Worm (Caenorhabditis elegans): Measurements from ENCODE around the gene M01B2.10.
"Not testable (repeated sequence)": the region's sequence is repeated elsewhere in the genome, so short reads cannot be mapped to it uniquely, and the experiment has no call there.

The M01B2.10 gene

ce11 chrV:15238552-15238951 lies 23.7 kb downstream of the M01B2.10 start, which contains the start of gene srw-12:
Gene srw-12, minus strand, starts transcription at chrV:15238652.
- TF ChIP-seq flt-1 (GFP tag; IDR thresholded peaks at IDR 0.05) (no peak), tab-1 (GFP tag; IDR thresholded peaks at IDR 0.05) (no peak), cog-1 (tag; optimal IDR thresholded peaks at IDR 0.05) (no peak), ztf-29 (GFP tag; IDR thresholded peaks at IDR 0.05) (no peak), med-1 (GFP tag; optimal IDR thresholded peaks at IDR 0.05; ENCODE audit: insufficient read depth) (no peak), ztf-23 (GFP tag; IDR thresholded peaks at IDR 0.05) (no peak), klf-2 (GFP tag; conservative IDR thresholded peaks at IDR 0.05) (no peak), ref-1 (GFP tag; conservative IDR thresholded peaks at IDR 0.05) (no peak), T22C8.4 (GFP tag; IDR thresholded peaks at IDR 0.05) (no peak)

ce11 chrV:15235661-15236060 lies 26.6 kb downstream of the M01B2.10 start, which contains the start of gene nhr-164:
Gene nhr-164, minus strand, starts transcription at chrV:15235761.
- TF ChIP-seq klf-2 (GFP tag; conservative IDR thresholded peaks at IDR 0.05) (no peak), ref-1 (GFP tag; conservative IDR thresholded peaks at IDR 0.05) (no peak), ztf-29 (GFP tag; IDR thresholded peaks at IDR 0.05) (no peak), cog-1 (tag; optimal IDR thresholded peaks at IDR 0.05) (no peak), tab-1 (GFP tag; IDR thresholded peaks at IDR 0.05) (no peak), flt-1 (GFP tag; IDR thresholded peaks at IDR 0.05) (no peak), med-1 (GFP tag; optimal IDR thresholded peaks at IDR 0.05; ENCODE audit: insufficient read depth) (no peak), T22C8.4 (GFP tag; IDR thresholded peaks at IDR 0.05) (no peak), ztf-23 (GFP tag; IDR thresholded peaks at IDR 0.05) (no peak)

ce11 chrV:15232200-15232599 lies 30.0 kb downstream of the M01B2.10 start, which contains the start of gene srw-13:
Gene srw-13, plus strand, starts transcription at chrV:15232500.
- no peak for TF ChIP-seq cog-1 (tag; optimal IDR thresholded peaks at IDR 0.05)
- no peak for TF ChIP-seq ref-1 (GFP tag; conservative IDR thresholded peaks at IDR 0.05)
- no peak for TF ChIP-seq T22C8.4 (GFP tag; IDR thresholded peaks at IDR 0.05)
- TF ChIP-seq flt-1 (GFP tag; IDR thresholded peaks at IDR 0.05): no peak
- no peak for TF ChIP-seq tab-1 (GFP tag; IDR thresholded peaks at IDR 0.05)
- TF ChIP-seq ztf-29 (GFP tag; IDR thresholded peaks at IDR 0.05): no peak
- no peak for TF ChIP-seq ztf-23 (GFP tag; IDR thresholded peaks at IDR 0.05)
- no peak for TF ChIP-seq med-1 (GFP tag; optimal IDR thresholded peaks at IDR 0.05; ENCODE audit: insufficient read depth)
- no peak for TF ChIP-seq klf-2 (GFP tag; conservative IDR thresholded peaks at IDR 0.05)

ce11 chrV:15230243-15230642 lies 32.0 kb downstream of the M01B2.10 start, which contains the start of gene srw-15:
Gene srw-15, plus strand, starts transcription at chrV:15230543.
- no peak for TF ChIP-seq T22C8.4 (GFP tag; IDR thresholded peaks at IDR 0.05)
- TF ChIP-seq klf-2 (GFP tag; conservative IDR thresholded peaks at IDR 0.05): no peak
- no peak for TF ChIP-seq ztf-29 (GFP tag; IDR thresholded peaks at IDR 0.05)
- no peak for TF ChIP-seq tab-1 (GFP tag; IDR thresholded peaks at IDR 0.05)
- no peak for TF ChIP-seq med-1 (GFP tag; optimal IDR thresholded peaks at IDR 0.05; ENCODE audit: insufficient read depth)
- TF ChIP-seq ref-1 (GFP tag; conservative IDR thresholded peaks at IDR 0.05): no peak
- TF ChIP-seq cog-1 (tag; optimal IDR thresholded peaks at IDR 0.05): no peak
- no peak for TF ChIP-seq flt-1 (GFP tag; IDR thresholded peaks at IDR 0.05)
- TF ChIP-seq ztf-23 (GFP tag; IDR thresholded peaks at IDR 0.05): no peak

- TF ChIP-seq flt-1 (GFP tag; IDR thresholded peaks at IDR 0.05): no peak
Observed at ce11 chrV:15226206-15226605, 36.0 kb downstream of the M01B2.10 start.

- TF ChIP-seq flt-1 (GFP tag; IDR thresholded peaks at IDR 0.05) (no peak), ztf-23 (GFP tag; IDR thresholded peaks at IDR 0.05) (no peak), ref-1 (GFP tag; conservative IDR thresholded peaks at IDR 0.05) (no peak), klf-2 (GFP tag; conservative IDR thresholded peaks at IDR 0.05) (no peak), T22C8.4 (GFP tag; IDR thresholded peaks at IDR 0.05) (no peak), ztf-29 (GFP tag; IDR thresholded peaks at IDR 0.05) (no peak), cog-1 (tag; optimal IDR thresholded peaks at IDR 0.05) (no peak), tab-1 (GFP tag; IDR thresholded peaks at IDR 0.05) (no peak), med-1 (GFP tag; optimal IDR thresholded peaks at IDR 0.05; ENCODE audit: insufficient read depth) (no peak)
Observed at ce11 chrV:15225650-15226049, 36.6 kb downstream of the M01B2.10 start, which contains the start of gene srw-14. Gene srw-14, plus strand, starts transcription at chrV:15225950.

ce11 chrV:15223668-15224067 lies 38.6 kb downstream of the M01B2.10 start, which contains the start of gene srw-24:
Gene srw-24, plus strand, starts transcription at chrV:15223968.
- TF ChIP-seq ref-1 (GFP tag; conservative IDR thresholded peaks at IDR 0.05) (no peak), ztf-29 (GFP tag; IDR thresholded peaks at IDR 0.05) (no peak), med-1 (GFP tag; optimal IDR thresholded peaks at IDR 0.05; ENCODE audit: insufficient read depth) (no peak), T22C8.4 (GFP tag; IDR thresholded peaks at IDR 0.05) (no peak), cog-1 (tag; optimal IDR thresholded peaks at IDR 0.05) (no peak), ztf-23 (GFP tag; IDR thresholded peaks at IDR 0.05) (no peak), flt-1 (GFP tag; IDR thresholded peaks at IDR 0.05) (no peak), klf-2 (GFP tag; conservative IDR thresholded peaks at IDR 0.05) (no peak), tab-1 (GFP tag; IDR thresholded peaks at IDR 0.05) (no peak)

ce11 chrV:15221330-15221729 lies 40.9 kb downstream of the M01B2.10 start, which contains the start of gene irld-25:
Gene irld-25, plus strand, starts transcription at chrV:15221630.
- TF ChIP-seq ref-1 (GFP tag; conservative IDR thresholded peaks at IDR 0.05) (no peak), ztf-29 (GFP tag; IDR thresholded peaks at IDR 0.05) (no peak), tab-1 (GFP tag; IDR thresholded peaks at IDR 0.05) (no peak), cog-1 (tag; optimal IDR thresholded peaks at IDR 0.05) (no peak), ztf-23 (GFP tag; IDR thresholded peaks at IDR 0.05) (no peak), klf-2 (GFP tag; conservative IDR thresholded peaks at IDR 0.05) (no peak), med-1 (GFP tag; optimal IDR thresholded peaks at IDR 0.05; ENCODE audit: insufficient read depth) (no peak), T22C8.4 (GFP tag; IDR thresholded peaks at IDR 0.05) (no peak), flt-1 (GFP tag; IDR thresholded peaks at IDR 0.05) (no peak)

- TF ChIP-seq ztf-29 (GFP tag; IDR thresholded peaks at IDR 0.05): no peak
- TF ChIP-seq cog-1 (tag; optimal IDR thresholded peaks at IDR 0.05): no peak
- no peak for TF ChIP-seq ref-1 (GFP tag; conservative IDR thresholded peaks at IDR 0.05)
- no peak for TF ChIP-seq tab-1 (GFP tag; IDR thresholded peaks at IDR 0.05)
- TF ChIP-seq klf-2 (GFP tag; conservative IDR thresholded peaks at IDR 0.05): no peak
- no peak for TF ChIP-seq flt-1 (GFP tag; IDR thresholded peaks at IDR 0.05)
- TF ChIP-seq ztf-23 (GFP tag; IDR thresholded peaks at IDR 0.05): no peak
- TF ChIP-seq T22C8.4 (GFP tag; IDR thresholded peaks at IDR 0.05): no peak
- no peak for TF ChIP-seq med-1 (GFP tag; optimal IDR thresholded peaks at IDR 0.05; ENCODE audit: insufficient read depth)
Observed at ce11 chrV:15216705-15217104, 45.5 kb downstream of the M01B2.10 start, which contains the start of gene sri-25. Gene sri-25, plus strand, starts transcription at chrV:15217005.

- TF ChIP-seq flt-1 (GFP tag; IDR thresholded peaks at IDR 0.05); ztf-29 (GFP tag; IDR thresholded peaks at IDR 0.05); cog-1 (tag; optimal IDR thresholded peaks at IDR 0.05): not testable (repeated sequence)
Observed at ce11 chrV:15215175-15215574, 47.1 kb downstream of the M01B2.10 start, which contains the start of gene sri-26. Gene sri-26, plus strand, starts transcription at chrV:15215475.
